Fruit fly (Drosophila melanogaster): ENCODE data around the gene Octbeta1R.

Octbeta1R gene

dm6 chr3R:22449871-22450424 lies 47.1 kb upstream of the Octbeta1R start (continued):
- TF ChIP-seq dan (GFP tag; IDR thresholded peaks at IDR 0.05) (no peak), Oli (tag; optimal IDR thresholded peaks at IDR 0.05) (no peak), btn (GFP tag; optimal IDR thresholded peaks at IDR 0.05) (no peak), Dref (GFP tag; IDR thresholded peaks at IDR 0.05) (no peak), zen (tag; optimal IDR thresholded peaks at IDR 0.05) (no peak), wor (GFP tag; IDR thresholded peaks at IDR 0.05) (no peak), Ada2b (GFP tag; IDR thresholded peaks at IDR 0.05) (no peak), danr (GFP tag; IDR thresholded peaks at IDR 0.05) (no peak), CG42726 (GFP tag; IDR thresholded peaks at IDR 0.05; ENCODE audit: partially characterized antibody) (no peak), CG17361 (GFP tag; IDR thresholded peaks at IDR 0.05) (no peak), Mes4 (GFP tag; optimal IDR thresholded peaks at IDR 0.05) (no peak), CG34376 (GFP tag; optimal IDR thresholded peaks at IDR 0.05) (peak; percentile 98), cad (GFP tag; optimal IDR thresholded peaks at IDR 0.05) (peak; percentile 13), CG15479 (GFP tag; optimal IDR thresholded peaks at IDR 0.05) (no peak), toy (GFP tag; IDR thresholded peaks at IDR 0.05) (no peak), prd (optimal IDR thresholded peaks at IDR 0.05) (no peak), prd (GFP tag; IDR thresholded peaks at IDR 0.05) (no peak), CG2129 (GFP tag; IDR thresholded peaks at IDR 0.05; ENCODE audit: partially characterized antibody) (no peak), Jarid2 (GFP tag; optimal IDR thresholded peaks at IDR 0.05) (no peak), Hr3 (GFP tag; optimal IDR thresholded peaks at IDR 0.05) (no peak), CG1529 (GFP tag; optimal IDR thresholded peaks at IDR 0.05) (no peak), gro (GFP tag; optimal IDR thresholded peaks at IDR 0.05) (no peak), odd (GFP tag; optimal IDR thresholded peaks at IDR 0.05) (peak; percentile 5), CG33213 (GFP tag; optimal IDR thresholded peaks at IDR 0.05) (no peak), TFAM (GFP tag; optimal IDR thresholded peaks at IDR 0.05) (no peak), CG6654 (GFP tag; optimal IDR thresholded peaks at IDR 0.05) (no peak), jigr1 (GFP tag; IDR thresholded peaks at IDR 0.05) (no peak), CG7745 (tag; optimal IDR thresholded peaks at IDR 0.05) (no peak), ems (GFP tag; optimal IDR thresholded peaks at IDR 0.05) (no peak), CG4820 (GFP tag; optimal IDR thresholded peaks at IDR 0.05) (no peak), CG32772 (GFP tag; IDR thresholded peaks at IDR 0.05) (no peak), h (optimal IDR thresholded peaks at IDR 0.05) (no peak), CG10959 (GFP tag; IDR thresholded peaks at IDR 0.05) (no peak), lab (GFP tag; optimal IDR thresholded peaks at IDR 0.05) (no peak), CG6683 (GFP tag; optimal IDR thresholded peaks at IDR 0.05) (no peak), ap (GFP tag; IDR thresholded peaks at IDR 0.05) (no peak), Optix (GFP tag; IDR thresholded peaks at IDR 0.05) (no peak), Doc2 (GFP tag; IDR thresholded peaks at IDR 0.05) (no peak), ewg (GFP tag; optimal IDR thresholded peaks at IDR 0.05) (no peak), Usf (GFP tag; optimal IDR thresholded peaks at IDR 0.05) (no peak), hkb (optimal IDR thresholded peaks at IDR 0.05) (no peak), hkb (GFP tag; IDR thresholded peaks at IDR 0.05) (no peak), CG18262 (tag; optimal IDR thresholded peaks at IDR 0.05) (no peak), CG7556 (GFP tag; optimal IDR thresholded peaks at IDR 0.05) (no peak), Antp (GFP tag; optimal IDR thresholded peaks at IDR 0.05) (no peak), grn (GFP tag; optimal IDR thresholded peaks at IDR 0.05) (peak; percentile 90), caup (GFP tag; optimal IDR thresholded peaks at IDR 0.05; ENCODE audit: severe bottlenecking) (peak; percentile 25), usp (GFP tag; optimal IDR thresholded peaks at IDR 0.05) (no peak), Nf-YB (GFP tag; optimal IDR thresholded peaks at IDR 0.05) (peak; percentile 23), Hand (GFP tag; optimal IDR thresholded peaks at IDR 0.05) (no peak), ro (GFP tag; IDR thresholded peaks at IDR 0.05) (no peak), run (tag; optimal IDR thresholded peaks at IDR 0.05) (peak; percentile 21), CG10543 (GFP tag; optimal IDR thresholded peaks at IDR 0.05) (no peak)
